Fruit fly (Drosophila melanogaster): ENCODE results near the gene plh.
A peak's percentile ranks its signal among the peaks of the same experiment; 100 is the strongest.

Gene plh

dm6 chr3R:5053611-5054133 lies 42.8 kb upstream of the plh start (continued):
- peak; percentile 85 for TF ChIP-seq gce (GFP tag; IDR thresholded peaks at IDR 0.05)
- peak; percentile 94 for TF ChIP-seq ci (GFP tag; IDR thresholded peaks at IDR 0.05)
- TF ChIP-seq sob (GFP tag; IDR thresholded peaks at IDR 0.05) = peak; percentile 81
- peak; percentile 91 for TF ChIP-seq CG15479 (GFP tag; optimal IDR thresholded peaks at IDR 0.05)
- peak; percentile 24 for TF ChIP-seq Meics (GFP tag; optimal IDR thresholded peaks at IDR 0.05)
- TF ChIP-seq CG8478 (optimal IDR thresholded peaks at IDR 0.05) = no peak
- TF ChIP-seq CG3065 (GFP tag; optimal IDR thresholded peaks at IDR 0.05) = peak; percentile 57
- TF ChIP-seq CG7839 (tag; optimal IDR thresholded peaks at IDR 0.05) = peak; percentile 47
- TF ChIP-seq CoRest (tag; optimal IDR thresholded peaks at IDR 0.05) = peak; percentile 59
- TF ChIP-seq CG11085 (GFP tag; IDR thresholded peaks at IDR 0.05) = peak; percentile 64; the same call in 1 of the 2 replicates
- TF ChIP-seq HmgZ (tag; optimal IDR thresholded peaks at IDR 0.05) = peak; percentile 73
- TF ChIP-seq CG13624 (GFP tag; optimal IDR thresholded peaks at IDR 0.05) = peak; percentile 13
- TF ChIP-seq Elba2 (GFP tag; optimal IDR thresholded peaks at IDR 0.05) = no peak
- TF ChIP-seq Nf-YA (GFP tag; IDR thresholded peaks at IDR 0.05) = peak; percentile 78
- TF ChIP-seq CG2712 (tag; optimal IDR thresholded peaks at IDR 0.05) = peak; percentile 66
- peak; percentile 26 for TF ChIP-seq CG7786 (GFP tag; optimal IDR thresholded peaks at IDR 0.05)
- no peak for TF ChIP-seq br (optimal IDR thresholded peaks at IDR 0.05)
- TF ChIP-seq hkb (optimal IDR thresholded peaks at IDR 0.05) = no peak
- TF ChIP-seq hkb (GFP tag; IDR thresholded peaks at IDR 0.05) = peak; percentile 90
- peak; percentile 83 for TF ChIP-seq CG6175 (GFP tag; IDR thresholded peaks at IDR 0.05)
- TF ChIP-seq CG17912 (GFP tag; optimal IDR thresholded peaks at IDR 0.05) = peak; percentile 70
- TF ChIP-seq Bgb (GFP tag; IDR thresholded peaks at IDR 0.05; ENCODE audit: partially characterized antibody) = no peak
- TF ChIP-seq Scr (GFP tag; IDR thresholded peaks at IDR 0.05; ENCODE audit: partially characterized antibody) = no peak
- peak; percentile 51 for TF ChIP-seq Rx (GFP tag; IDR thresholded peaks at IDR 0.05)
- peak; percentile 79 for TF ChIP-seq exex (tag; optimal IDR thresholded peaks at IDR 0.05)
- peak; percentile 94 for TF ChIP-seq Med (GFP tag)
- TF ChIP-seq CHES-1-like (GFP tag; optimal IDR thresholded peaks at IDR 0.05) = peak; percentile 83
- peak; percentile 86 for TF ChIP-seq gsb-n (tag; optimal IDR thresholded peaks at IDR 0.05)
- peak; percentile 70 for TF ChIP-seq CG8944 (GFP tag; optimal IDR thresholded peaks at IDR 0.05)
- TF ChIP-seq tin (GFP tag; optimal IDR thresholded peaks at IDR 0.05) = peak; percentile 32
- peak; percentile 54; the same call in 2 of the 3 replicates for TF ChIP-seq croc (GFP tag; conservative IDR thresholded peaks at IDR 0.05)
- peak; percentile 80 for TF ChIP-seq CG12236 (GFP tag; optimal IDR thresholded peaks at IDR 0.05)
- no peak for TF ChIP-seq CG9437 (GFP tag; optimal IDR thresholded peaks at IDR 0.05)
- TF ChIP-seq CG13287 (GFP tag; IDR thresholded peaks at IDR 0.05; ENCODE audit: partially characterized antibody) = no peak
- TF ChIP-seq Hr39 (optimal IDR thresholded peaks at IDR 0.05) = no peak
- peak; percentile 20 for TF ChIP-seq pb (GFP tag; optimal IDR thresholded peaks at IDR 0.05)
- no peak for TF ChIP-seq CG3995 (GFP tag; optimal IDR thresholded peaks at IDR 0.05)
- peak; percentile 52 for TF ChIP-seq ERR (GFP tag; optimal IDR thresholded peaks at IDR 0.05)
- TF ChIP-seq Fer1 (GFP tag; optimal IDR thresholded peaks at IDR 0.05) = peak; percentile 80
- TF ChIP-seq CG2202 (tag; optimal IDR thresholded peaks at IDR 0.05) = peak; percentile 93
- peak; percentile 93 for TF ChIP-seq CG7745 (tag; optimal IDR thresholded peaks at IDR 0.05)
- peak; percentile 77 for TF ChIP-seq CG1233 (GFP tag; optimal IDR thresholded peaks at IDR 0.05)
- peak; percentile 5; the same call in 1 of the 2 replicates for TF ChIP-seq al (GFP tag; IDR thresholded peaks at IDR 0.05)
- TF ChIP-seq CG1832 (GFP tag; optimal IDR thresholded peaks at IDR 0.05) = no peak
- TF ChIP-seq CG3726 (GFP tag; IDR thresholded peaks at IDR 0.05) = peak; percentile 40; the same call in 1 of the 3 replicates
- TF ChIP-seq CG16813 (GFP tag; IDR thresholded peaks at IDR 0.05; ENCODE audit: partially characterized antibody) = no peak
- TF ChIP-seq Asciz (GFP tag; optimal IDR thresholded peaks at IDR 0.05) = peak; percentile 93
- peak; percentile 60; the same call in 2 of the 3 replicates for TF ChIP-seq ken (GFP tag; IDR thresholded peaks at IDR 0.05)
- TF ChIP-seq NfI (GFP tag; optimal IDR thresholded peaks at IDR 0.05) = peak; percentile 30
- peak; percentile 68 for TF ChIP-seq CG34376 (GFP tag; optimal IDR thresholded peaks at IDR 0.05)
- TF ChIP-seq z (GFP tag; IDR thresholded peaks at IDR 0.05) = peak; percentile 75
- no peak for TF ChIP-seq CG4617 (GFP tag; optimal IDR thresholded peaks at IDR 0.05; ENCODE audit: borderline replicate concordance)
